Worm (Caenorhabditis elegans): ENCODE measurements around the gene cyp-31A2.

- TF ChIP-seq klf-2 (GFP tag; conservative IDR thresholded peaks at IDR 0.05) (no peak), flt-1 (GFP tag; IDR thresholded peaks at IDR 0.05) (no peak), cog-1 (tag; optimal IDR thresholded peaks at IDR 0.05) (no peak), ztf-23 (GFP tag; IDR thresholded peaks at IDR 0.05) (no peak), T22C8.4 (GFP tag; IDR thresholded peaks at IDR 0.05) (no peak), ref-1 (GFP tag; conservative IDR thresholded peaks at IDR 0.05) (no peak)
Observed at ce11 chrIV:11372366-11372997, 31.3 kb upstream of the cyp-31A2 start, which contains the start of gene cbd-1.
